Fruit fly (Drosophila melanogaster): ENCODE data around the gene Tsc1.
A peak's percentile ranks its signal among the peaks of the same experiment; 100 is the strongest.

Tsc1 gene

dm6 chr3R:24141013-24141592 is 11.0 kb downstream of the Tsc1 start, which contains the start of gene Kal1 (continued):
- TF ChIP-seq CG6854 (GFP tag; optimal IDR thresholded peaks at IDR 0.05) (peak; percentile 98), CG8119 (GFP tag; IDR thresholded peaks at IDR 0.05) (peak; percentile 99), CG32006 (GFP tag; optimal IDR thresholded peaks at IDR 0.05) (peak; percentile 97), CG8632 (GFP tag; optimal IDR thresholded peaks at IDR 0.05) (peak; percentile 98), eg (GFP tag; IDR thresholded peaks at IDR 0.05) (peak; percentile 97), esn (GFP tag; optimal IDR thresholded peaks at IDR 0.05) (peak; percentile 98), cyc (GFP tag; optimal IDR thresholded peaks at IDR 0.05) (peak; percentile 91), CG16779 (tag; optimal IDR thresholded peaks at IDR 0.05) (peak; percentile 97), acj6 (GFP tag; optimal IDR thresholded peaks at IDR 0.05) (peak; percentile 98), CG6792 (GFP tag; optimal IDR thresholded peaks at IDR 0.05) (peak; percentile 99), Eip93F (GFP tag; optimal IDR thresholded peaks at IDR 0.05) (peak; percentile 97), CG11294 (GFP tag; IDR thresholded peaks at IDR 0.05) (peak; percentile 94), vri (GFP tag; optimal IDR thresholded peaks at IDR 0.05) (peak; percentile 96), topi (GFP tag; optimal IDR thresholded peaks at IDR 0.05) (peak; percentile 93), CG4318 (GFP tag; optimal IDR thresholded peaks at IDR 0.05) (peak; percentile 87), CG31627 (GFP tag; optimal IDR thresholded peaks at IDR 0.05) (peak; percentile 84), Gug (GFP tag; IDR thresholded peaks at IDR 0.05) (peak; percentile 96), CG1621 (tag; optimal IDR thresholded peaks at IDR 0.05) (peak; percentile 97), net (GFP tag; optimal IDR thresholded peaks at IDR 0.05) (peak; percentile 97), CG34406 (GFP tag; optimal IDR thresholded peaks at IDR 0.05) (peak; percentile 99), Sox102F (GFP tag; optimal IDR thresholded peaks at IDR 0.05) (peak; percentile 96), CG3919 (GFP tag; optimal IDR thresholded peaks at IDR 0.05) (peak; percentile 98), lz (GFP tag; optimal IDR thresholded peaks at IDR 0.05) (peak; percentile 91), Eip78C (GFP tag) (peak; percentile 99), Met (GFP tag; optimal IDR thresholded peaks at IDR 0.05) (peak; percentile 92), dac (GFP tag; optimal IDR thresholded peaks at IDR 0.05) (peak; percentile 92)

dm6 chr3R:24142971-24143370 is 12.9 kb downstream of the Tsc1 start:
- TF ChIP-seq svp (GFP tag) (peak; percentile 91), spab (GFP tag; optimal IDR thresholded peaks at IDR 0.05) (peak; percentile 87), Sox102F (GFP tag; optimal IDR thresholded peaks at IDR 0.05) (peak; percentile 74), topi (GFP tag; optimal IDR thresholded peaks at IDR 0.05) (peak; percentile 83), salr (GFP tag; optimal IDR thresholded peaks at IDR 0.05) (peak; percentile 59 to 77), CG6792 (GFP tag; optimal IDR thresholded peaks at IDR 0.05) (peak; percentile 91), CG31627 (GFP tag; optimal IDR thresholded peaks at IDR 0.05) (peak; percentile 80), Lpt (GFP tag; optimal IDR thresholded peaks at IDR 0.05) (peak; percentile 69), Eip93F (GFP tag; optimal IDR thresholded peaks at IDR 0.05) (peak; percentile 47), CG8632 (GFP tag; optimal IDR thresholded peaks at IDR 0.05) (peak; percentile 79), CG3032 (tag; optimal IDR thresholded peaks at IDR 0.05) (peak; percentile 92), cyc (GFP tag; optimal IDR thresholded peaks at IDR 0.05) (peak; percentile 83), CG10669 (GFP tag; optimal IDR thresholded peaks at IDR 0.05) (peak; percentile 87), CG9139 (GFP tag; optimal IDR thresholded peaks at IDR 0.05) (peak; percentile 82), CG32006 (GFP tag; optimal IDR thresholded peaks at IDR 0.05) (peak; percentile 85), CG8319 (GFP tag; optimal IDR thresholded peaks at IDR 0.05) (peak; percentile 82), pdm3 (GFP tag; optimal IDR thresholded peaks at IDR 0.05) (peak; percentile 85), OdsH (GFP tag; optimal IDR thresholded peaks at IDR 0.05) (peak; percentile 86), Hr4 (GFP tag; optimal IDR thresholded peaks at IDR 0.05) (peak; percentile 79), CG34406 (GFP tag; optimal IDR thresholded peaks at IDR 0.05) (peak; percentile 77), Ets21C (GFP tag; optimal IDR thresholded peaks at IDR 0.05) (peak; percentile 66), Smox (GFP tag; optimal IDR thresholded peaks at IDR 0.05) (peak; percentile 73), CG16779 (tag; optimal IDR thresholded peaks at IDR 0.05) (peak; percentile 75), Blimp-1 (GFP tag; optimal IDR thresholded peaks at IDR 0.05) (peak; percentile 49), lz (GFP tag; optimal IDR thresholded peaks at IDR 0.05) (peak; percentile 86), CG11902 (GFP tag; optimal IDR thresholded peaks at IDR 0.05) (peak; percentile 84), acj6 (GFP tag; optimal IDR thresholded peaks at IDR 0.05) (peak; percentile 84), net (GFP tag; optimal IDR thresholded peaks at IDR 0.05) (peak; percentile 77), CG6854 (GFP tag; optimal IDR thresholded peaks at IDR 0.05) (peak; percentile 21), eg (GFP tag; IDR thresholded peaks at IDR 0.05) (peak; percentile 86), Sox15 (GFP tag; optimal IDR thresholded peaks at IDR 0.05) (peak; percentile 76), CG10631 (GFP tag; optimal IDR thresholded peaks at IDR 0.05) (peak; percentile 91), esn (GFP tag; optimal IDR thresholded peaks at IDR 0.05) (peak; percentile 87), dsx (GFP tag; optimal IDR thresholded peaks at IDR 0.05; ENCODE audit: poor library complexity, severe bottlenecking) (peak; percentile 87), fkh (GFP tag; optimal IDR thresholded peaks at IDR 0.05) (no peak), CG6276 (GFP tag; optimal IDR thresholded peaks at IDR 0.05) (peak; percentile 63), CG7368 (GFP tag; optimal IDR thresholded peaks at IDR 0.05) (peak; percentile 83)

All from whole organism, prepupa.